Worm (Caenorhabditis elegans) whole organism, L2 larva: Measurements from ENCODE around the gene C08B6.3.

Experiments
- C34F6.9 ChIP-seq: fragments of 150-350 bp; optimal IDR thresholded peaks from 2 replicates; lab custom pipeline; 2014; ENCODE audit warnings: missing biosample characterization, missing genetic modification characterization
- F13H6.1 ChIP-seq: sonication (generic microtip); optimal IDR thresholded peaks from 2 replicates; lab custom pipeline; 2016; ENCODE audit warnings: missing genetic modification characterization, missing compliant biosample characterization
- R02D3.7 ChIP-seq: fragments of 150-350 bp; optimal IDR thresholded peaks from 2 replicates; lab custom pipeline; 2014; ENCODE audit warnings: missing biosample characterization, missing genetic modification characterization
- alr-1 ChIP-seq: fragments of 150-350 bp; optimal IDR thresholded peaks from 2 replicates; lab custom pipeline; 2014; ENCODE audit warnings: missing biosample characterization, missing genetic modification characterization
- aly-2 ChIP-seq: fragments of 150-350 bp; optimal IDR thresholded peaks from 2 replicates; lab custom pipeline; 2014; ENCODE audit warnings: missing biosample characterization, missing genetic modification characterization
- blmp-1 ChIP-seq: sonication (generic microtip); optimal IDR thresholded peaks from 2 replicates; lab custom pipeline; 2017; ENCODE audit warnings: missing genetic modification characterization, mild to moderate bottlenecking, missing compliant biosample characterization, antibody characterized with exemption, moderate library complexity; ENCODE audit not compliant: insufficient read depth
- ceh-16 ChIP-seq: fragments of 150-350 bp; optimal IDR thresholded peaks from 2 replicates; lab custom pipeline; 2014; ENCODE audit warnings: missing biosample characterization, missing genetic modification characterization
- ceh-82 ChIP-seq: fragments of 150-350 bp; optimal IDR thresholded peaks from 2 replicates; lab custom pipeline; 2014; ENCODE audit warnings: missing biosample characterization, missing genetic modification characterization
- crh-2 ChIP-seq: sonication (generic microtip); optimal IDR thresholded peaks from 2 replicates; lab custom pipeline; 2017; ENCODE audit warnings: missing biosample characterization, missing genetic modification characterization
- dmd-4 ChIP-seq: sonication (generic microtip); optimal IDR thresholded peaks from 2 replicates; lab custom pipeline; 2017; ENCODE audit warnings: missing biosample characterization, missing genetic modification characterization
- egl-27 ChIP-seq: sonication (generic microtip); optimal IDR thresholded peaks from 3 replicates; lab custom pipeline; 2017; ENCODE audit warnings: missing biosample characterization, missing genetic modification reagents, missing genetic modification characterization
- elt-1 ChIP-seq: fragments of 150-350 bp; optimal IDR thresholded peaks from 2 replicates; lab custom pipeline; 2014; ENCODE audit warnings: missing biosample characterization, missing genetic modification characterization
- fos-1 ChIP-seq: fragments of 150-350 bp; optimal IDR thresholded peaks from 2 replicates; lab custom pipeline; 2014; ENCODE audit warnings: missing biosample characterization, missing genetic modification characterization
- gmeb-1 ChIP-seq: fragments of 150-350 bp; optimal IDR thresholded peaks from 2 replicates; lab custom pipeline; 2014; ENCODE audit warnings: missing biosample characterization, missing genetic modification characterization
- lin-11 ChIP-seq: fragments of 150-350 bp; sonication (generic microtip); optimal IDR thresholded peaks from 2 replicates; lab custom pipeline; 2014; ENCODE audit warnings: missing biosample characterization, missing genetic modification characterization, inconsistent platforms, mixed read lengths
- lin-13 ChIP-seq: fragments of 150-350 bp; optimal IDR thresholded peaks from 2 replicates; lab custom pipeline; 2014; ENCODE audit warnings: missing biosample characterization, missing genetic modification reagents, missing genetic modification characterization
- lin-39 ChIP-seq: fragments of 150-350 bp; optimal IDR thresholded peaks from 2 replicates; lab custom pipeline; 2014; ENCODE audit warnings: missing biosample characterization, missing genetic modification reagents, missing genetic modification characterization
- lsy-2 ChIP-seq, 2 experiments: fragments of 150-350 bp in 1 of 2; sonication (generic microtip) in 1 of 2; optimal IDR thresholded peaks; 2 replicates each; lab custom pipeline; 2014 to 2017; ENCODE audit warnings: missing biosample characterization in 2 of 2, missing genetic modification characterization in 2 of 2
- mbf-1 ChIP-seq: sonication (generic microtip); optimal IDR thresholded peaks from 2 replicates; lab custom pipeline; 2017; ENCODE audit warnings: missing biosample characterization, missing genetic modification characterization
- mdl-1 ChIP-seq, 2 experiments: fragments of 150-350 bp in 1 of 2; sonication (generic microtip) in 1 of 2; optimal IDR thresholded peaks; 2 replicates each; lab custom pipeline; 2017; ENCODE audit warnings: missing biosample characterization in 2 of 2, missing genetic modification characterization in 2 of 2
- nhr-10 ChIP-seq: sonication (generic microtip); optimal IDR thresholded peaks from 2 replicates; lab custom pipeline; 2017; ENCODE audit warnings: missing biosample characterization, missing genetic modification characterization
- nhr-11 ChIP-seq: fragments of 150-350 bp; optimal IDR thresholded peaks from 2 replicates; lab custom pipeline; 2014; ENCODE audit warnings: missing biosample characterization, missing genetic modification characterization
- nhr-12 ChIP-seq: fragments of 150-350 bp; optimal IDR thresholded peaks from 2 replicates; lab custom pipeline; 2014; ENCODE audit warnings: missing biosample characterization, missing genetic modification characterization
- nhr-129 ChIP-seq: fragments of 150-350 bp; optimal IDR thresholded peaks from 2 replicates; lab custom pipeline; 2014; ENCODE audit warnings: missing biosample characterization, missing genetic modification characterization
- nhr-23 ChIP-seq: fragments of 150-350 bp; optimal IDR thresholded peaks from 2 replicates; lab custom pipeline; 2014; ENCODE audit warnings: missing biosample characterization, missing genetic modification reagents, missing genetic modification characterization
- nhr-25 ChIP-seq: fragments of 150-350 bp; sonication (generic microtip); optimal IDR thresholded peaks from 3 replicates; lab custom pipeline; 2014; ENCODE audit warnings: missing biosample characterization, missing genetic modification characterization
- nhr-77 ChIP-seq: fragments of 150-350 bp; optimal IDR thresholded peaks from 2 replicates; lab custom pipeline; 2014; ENCODE audit warnings: missing biosample characterization, missing genetic modification characterization
- peb-1 ChIP-seq: fragments of 150-350 bp; optimal IDR thresholded peaks from 2 replicates; lab custom pipeline; 2014; ENCODE audit warnings: missing biosample characterization, missing genetic modification characterization
- sem-4 ChIP-seq: fragments of 150-350 bp; optimal IDR thresholded peaks from 2 replicates; lab custom pipeline; 2014; ENCODE audit warnings: missing biosample characterization, missing genetic modification reagents, missing genetic modification characterization
- sma-3 ChIP-seq: sonication (generic microtip); optimal IDR thresholded peaks from 2 replicates; lab custom pipeline; 2016; ENCODE audit warnings: missing genetic modification reagents, missing genetic modification characterization, missing compliant biosample characterization
- sma-9 ChIP-seq, 2 experiments: fragments of 150-350 bp in 1 of 2; sonication (generic microtip) in 1 of 2; optimal IDR thresholded peaks; 2 replicates each; lab custom pipeline; 2014 to 2016; ENCODE audit warnings: missing genetic modification characterization in 2 of 2, mild to moderate bottlenecking in 1 of 2, missing biosample characterization in 1 of 2, missing compliant biosample characterization in 1 of 2, missing genetic modification reagents in 1 of 2, moderate library complexity in 1 of 2
- snpc-4 ChIP-seq: fragments of 150-350 bp; optimal IDR thresholded peaks from 2 replicates; lab custom pipeline; 2014; ENCODE audit warnings: missing biosample characterization, missing genetic modification characterization
- unc-39 ChIP-seq: fragments of 150-350 bp; optimal IDR thresholded peaks from 2 replicates; lab custom pipeline; 2014; ENCODE audit warnings: missing biosample characterization, missing genetic modification characterization
- unc-55 ChIP-seq: fragments of 150-350 bp; sonication (generic microtip); optimal IDR thresholded peaks from 3 replicates; lab custom pipeline; 2014; ENCODE audit warnings: missing biosample characterization, missing genetic modification reagents, missing genetic modification characterization
- unc-62 ChIP-seq: fragments of 150-350 bp; optimal IDR thresholded peaks from 2 replicates; lab custom pipeline; 2014; ENCODE audit warnings: missing biosample characterization, missing genetic modification reagents, missing genetic modification characterization
- zag-1 ChIP-seq: fragments of 150-350 bp; optimal IDR thresholded peaks from 2 replicates; lab custom pipeline; 2014; ENCODE audit warnings: missing biosample characterization, missing genetic modification characterization
- ztf-1 ChIP-seq: fragments of 200-800 bp; sonication (Bioruptor generic); conservative IDR thresholded peaks from 2 replicates; pipeline ENCODE4 v1.3.6; 2022; ENCODE audit warnings: missing genetic modification characterization, missing compliant biosample characterization
- ztf-11 ChIP-seq: sonication (generic microtip); optimal IDR thresholded peaks from 2 replicates; lab custom pipeline; 2017; ENCODE audit warnings: missing biosample characterization, missing genetic modification characterization
- ztf-4 ChIP-seq: fragments of 150-350 bp; optimal IDR thresholded peaks from 2 replicates; lab custom pipeline; 2014; ENCODE audit warnings: missing biosample characterization, missing genetic modification characterization

C08B6.3 gene

ce11 chrV:10124799-10125548, 12.9 kb upstream of the C08B6.3 start, which contains the start of gene C08B6.10:
TSS of gene C08B6.10 (plus strand) at chrV:10125498.
- TF ChIP-seq aly-2 (tag; lab: Kevin White, UChicago) (no peak), fos-1 (peak; percentile 20)

- TF ChIP-seq blmp-1 (tag; lab: Kevin White, UChicago) (no peak), zag-1 (no peak), sem-4 (tag; lab: Kevin White, UChicago) (no peak), ztf-1 (GFP tag; lab: Robert Waterston, UW) (no peak), nhr-23 (tag; lab: Kevin White, UChicago) (no peak), alr-1 (tag; lab: Kevin White, UChicago) (no peak), nhr-10 (no peak), unc-55 (GFP tag; lab: Kevin White, UChicago) (no peak), nhr-25 (tag; lab: Kevin White, UChicago) (no peak), lsy-2 (tag; optimal IDR thresholded peaks at IDR 0.05; lab: Kevin White, UChicago) (no peak), lin-13 (no peak), snpc-4 (tag; lab: Kevin White, UChicago) (no peak), mbf-1 (tag; lab: Kevin White, UChicago) (no peak), peb-1 (no peak), R02D3.7 (no peak)
Measured at ce11 chrV:10123324-10123723, 11.2 kb upstream of the C08B6.3 start, which contains the start of gene C08B6.6. TSS of gene C08B6.6 (plus strand) at chrV:10123624.

- TF ChIP-seq lin-13 (no peak), ceh-16 (tag; lab: Kevin White, UChicago) (no peak), unc-62 (GFP tag; lab: Kevin White, UChicago) (no peak), mbf-1 (tag; lab: Kevin White, UChicago) (no peak), nhr-25 (tag; lab: Kevin White, UChicago) (no peak), ztf-1 (GFP tag; lab: Robert Waterston, UW) (no peak), ztf-11 (tag; lab: Kevin White, UChicago) (no peak), unc-39 (tag; lab: Kevin White, UChicago) (no peak), unc-55 (GFP tag; lab: Kevin White, UChicago) (no peak), ztf-4 (no peak), lin-11 (tag; lab: Kevin White, UChicago) (no peak), sem-4 (tag; lab: Kevin White, UChicago) (no peak), C34F6.9 (tag; lab: Kevin White, UChicago) (no peak), nhr-12 (tag; lab: Kevin White, UChicago) (no peak), ceh-82 (tag; lab: Kevin White, UChicago) (no peak), F13H6.1 (tag; lab: Kevin White, UChicago) (no peak), nhr-11 (tag; lab: Kevin White, UChicago) (no peak), zag-1 (no peak), dmd-4 (tag; lab: Kevin White, UChicago) (no peak)
- TF ChIP-seq, all 48 proteins: peak for 0
Measured at ce11 chrV:10122670-10123069, 10.6 kb upstream of the C08B6.3 start, which contains the start of gene srxa-19. TSS of gene srxa-19 (minus strand) at chrV:10122770.

- no peak for TF ChIP-seq nhr-12 (tag; lab: Kevin White, UChicago)
- TF ChIP-seq nhr-10: no peak
- TF ChIP-seq sma-3 (GFP tag; lab: Kevin White, UChicago): no peak
- no peak for TF ChIP-seq mdl-1 (tag; optimal IDR thresholded peaks at IDR 0.05; lab: Kevin White, UChicago)
- no peak for TF ChIP-seq gmeb-1
- TF ChIP-seq lin-39: no peak
- TF ChIP-seq elt-1: no peak
- no peak for TF ChIP-seq lsy-2 (tag; optimal IDR thresholded peaks at IDR 0.05; lab: Kevin White, UChicago)
- no peak for TF ChIP-seq sma-9 (GFP tag; optimal IDR thresholded peaks at IDR 0.05; lab: Kevin White, UChicago)
- no peak for TF ChIP-seq sma-9 (tag; optimal IDR thresholded peaks at IDR 0.05; lab: Kevin White, UChicago)
- TF ChIP-seq C34F6.9 (tag; lab: Kevin White, UChicago): no peak
- no peak for TF ChIP-seq unc-39 (tag; lab: Kevin White, UChicago)
- TF ChIP-seq nhr-11 (tag; lab: Kevin White, UChicago): no peak
- TF ChIP-seq crh-2 (tag; lab: Kevin White, UChicago): no peak
- TF ChIP-seq nhr-129 (tag; lab: Kevin White, UChicago): no peak
- no peak for TF ChIP-seq lin-11 (tag; lab: Kevin White, UChicago)
- no peak for TF ChIP-seq unc-62 (GFP tag; lab: Kevin White, UChicago)
- no peak for TF ChIP-seq egl-27 (tag; lab: Kevin White, UChicago)
- no peak for TF ChIP-seq nhr-77 (tag; lab: Kevin White, UChicago)
- no peak for TF ChIP-seq ceh-16 (tag; lab: Kevin White, UChicago)
Measured at ce11 chrV:10120898-10121297, 8.8 kb upstream of the C08B6.3 start, which contains the start of gene srxa-18. TSS of gene srxa-18 (minus strand) at chrV:10120997.
